Fruit fly (Drosophila melanogaster) whole organism, embryonic: ENCODE measurements around the gene plx.

ENCODE experiments used
- Adf1 ChIP-seq: fragments of 200-800 bp; sonication (Bioruptor generic); IDR thresholded peaks from 2 replicates; pipeline ENCODE4 v1.3.6; 2022; ENCODE audit warnings: missing biosample characterization, missing genetic modification characterization
- Aef1 ChIP-seq: fragments of 200-800 bp; sonication (Bioruptor generic); IDR thresholded peaks from 3 replicates; pipeline ENCODE4 v1.3.6; 2022; ENCODE audit warnings: missing biosample characterization, missing genetic modification characterization
- Atf3 ChIP-seq: fragments of 200-800 bp; sonication (Bioruptor generic); optimal IDR thresholded peaks from 3 replicates; lab custom pipeline; 2016; ENCODE audit warnings: missing biosample characterization, missing genetic modification characterization
- Awh ChIP-seq: fragments of 200-800 bp; sonication (Bioruptor generic); IDR thresholded peaks from 2 replicates; pipeline ENCODE4, ENCODE4 v1.3.6; 2022; ENCODE audit warnings: missing biosample characterization, missing genetic modification characterization
- Bdp1 ChIP-seq: fragments of 200-800 bp; sonication (Bioruptor generic); optimal IDR thresholded peaks from 3 replicates; lab custom pipeline; 2016; ENCODE audit warnings: missing biosample characterization, missing genetic modification characterization
- CG10321 ChIP-seq: fragments of 200-800 bp; sonication (Bioruptor generic); IDR thresholded peaks from 2 replicates; pipeline ENCODE4 v1.3.6; 2022; ENCODE audit warnings: missing biosample characterization, missing genetic modification characterization
- CG11456 ChIP-seq: fragments of 200-800 bp; sonication (Bioruptor generic); IDR thresholded peaks from 3 replicates; pipeline ENCODE4 v1.3.6; 2022; ENCODE audit warnings: missing biosample characterization, missing genetic modification characterization
- CG12104 ChIP-seq: fragments of 200-800 bp; sonication (Bioruptor generic); optimal IDR thresholded peaks from 3 replicates; lab custom pipeline; 2016; ENCODE audit warnings: missing biosample characterization, missing genetic modification characterization
- CG1602 ChIP-seq: fragments of 200-800 bp; sonication (Bioruptor generic); optimal IDR thresholded peaks from 3 replicates; lab custom pipeline; 2016; ENCODE audit warnings: missing biosample characterization, missing genetic modification characterization
- CG17802 ChIP-seq: fragments of 200-800 bp; sonication (Bioruptor generic); optimal IDR thresholded peaks from 2 replicates; lab custom pipeline; 2018; ENCODE audit warnings: missing biosample characterization, mild to moderate bottlenecking, missing genetic modification characterization, moderate library complexity
- CG2120 ChIP-seq: fragments of 200-800 bp; sonication (Bioruptor generic); optimal IDR thresholded peaks from 3 replicates; lab custom pipeline; 2016; ENCODE audit warnings: missing biosample characterization, missing genetic modification characterization
- CG2202 ChIP-seq: fragments of 200-800 bp; sonication (Bioruptor generic); optimal IDR thresholded peaks from 2 replicates; lab custom pipeline; 2018; ENCODE audit warnings: missing biosample characterization, mild to moderate bottlenecking, missing genetic modification characterization
- CG6854 ChIP-seq: fragments of 200-800 bp; sonication (Bioruptor generic); optimal IDR thresholded peaks from 3 replicates; lab custom pipeline; 2017; ENCODE audit warnings: missing biosample characterization, mild to moderate bottlenecking, missing genetic modification characterization
- CG7556 ChIP-seq: fragments of 200-800 bp; sonication (Bioruptor generic); optimal IDR thresholded peaks from 2 replicates; lab custom pipeline; 2017; ENCODE audit warnings: missing biosample characterization, mild to moderate bottlenecking, missing genetic modification characterization
- CG9797 ChIP-seq: fragments of 200-800 bp; sonication (Bioruptor generic); optimal IDR thresholded peaks from 3 replicates; lab custom pipeline; 2018; ENCODE audit warnings: missing biosample characterization, mild to moderate bottlenecking, missing genetic modification characterization
- Camta ChIP-seq: fragments of 200-800 bp; sonication (Bioruptor generic); optimal IDR thresholded peaks from 2 replicates; lab custom pipeline; 2016; ENCODE audit warnings: missing biosample characterization, missing genetic modification characterization
- CrebB ChIP-seq: fragments of 200-800 bp; sonication (Bioruptor generic); optimal IDR thresholded peaks from 3 replicates; lab custom pipeline; 2018; ENCODE audit warnings: missing biosample characterization, mild to moderate bottlenecking, missing genetic modification characterization
- Ets97D ChIP-seq: fragments of 200-800 bp; sonication (Bioruptor generic); optimal IDR thresholded peaks from 3 replicates; lab custom pipeline; 2016; ENCODE audit warnings: missing biosample characterization, missing genetic modification characterization
- Fer1 ChIP-seq: fragments of 200-800 bp; sonication (Bioruptor generic); optimal IDR thresholded peaks from 2 replicates; lab custom pipeline; 2017; ENCODE audit warnings: missing biosample characterization, mild to moderate bottlenecking, missing genetic modification characterization
- HHEX ChIP-seq: fragments of 200-800 bp; sonication (Bioruptor generic); optimal IDR thresholded peaks from 3 replicates; lab custom pipeline; 2017; ENCODE audit warnings: missing biosample characterization, mild to moderate bottlenecking, missing genetic modification characterization, missing genetic modification reagents
- Hey ChIP-seq: fragments of 200-800 bp; sonication (Bioruptor generic); optimal IDR thresholded peaks from 3 replicates; lab custom pipeline; 2018; ENCODE audit warnings: missing biosample characterization, mild to moderate bottlenecking, missing genetic modification characterization
- HmgD ChIP-seq: fragments of 200-800 bp; sonication (Bioruptor generic); optimal IDR thresholded peaks from 3 replicates; lab custom pipeline; 2016; ENCODE audit warnings: missing biosample characterization, missing genetic modification characterization
- Hr51 ChIP-seq, 2 experiments: fragments of 200-800 bp; sonication (Bioruptor generic); optimal IDR thresholded peaks; 2 replicates in 1 of 2; 3 replicates in 1 of 2; lab custom pipeline; 2016 to 2018; ENCODE audit warnings: missing biosample characterization in 2 of 2, missing genetic modification characterization in 2 of 2, mild to moderate bottlenecking in 1 of 2, moderate library complexity in 1 of 2
- Hr78 ChIP-seq, 2 experiments: fragments of 200-800 bp in 1 of 2; fragments of >200 bp in 1 of 2; sonication (Bioruptor generic) in 1 of 2; optimal IDR thresholded peaks; 2 replicates each; lab custom pipeline; 2017 to 2019; ENCODE audit warnings: missing biosample characterization in 2 of 2, missing genetic modification characterization in 2 of 2, mild to moderate bottlenecking in 1 of 2, moderate library complexity in 1 of 2
- Max ChIP-seq: fragments of 200-800 bp; sonication (Bioruptor generic); optimal IDR thresholded peaks from 2 replicates; lab custom pipeline; 2016; ENCODE audit warnings: missing biosample characterization, mild to moderate bottlenecking, missing genetic modification characterization
- NC2α ChIP-seq: fragments of 200-800 bp; sonication (Bioruptor generic); optimal IDR thresholded peaks from 2 replicates; lab custom pipeline; 2016; ENCODE audit warnings: missing biosample characterization, missing genetic modification characterization
- NC2β ChIP-seq: fragments of 200-800 bp; sonication (Bioruptor generic); optimal IDR thresholded peaks from 2 replicates; lab custom pipeline; 2016; ENCODE audit warnings: missing biosample characterization, missing genetic modification characterization
- Nf-YA ChIP-seq: fragments of 200-800 bp; sonication (Bioruptor generic); IDR thresholded peaks from 2 replicates; pipeline ENCODE4 v1.3.6; 2022; ENCODE audit warnings: missing biosample characterization, missing genetic modification characterization
- Sox100B ChIP-seq: fragments of 200-800 bp; sonication (Bioruptor generic); optimal IDR thresholded peaks from 3 replicates; lab custom pipeline; 2018; ENCODE audit warnings: missing biosample characterization, mild to moderate bottlenecking, missing genetic modification characterization
- Ssrp ChIP-seq: fragments of 200-800 bp; sonication (Bioruptor generic); optimal IDR thresholded peaks from 2 replicates; lab custom pipeline; 2018; ENCODE audit warnings: missing biosample characterization, mild to moderate bottlenecking, missing genetic modification characterization, moderate library complexity
- TFAM ChIP-seq: fragments of 200-800 bp; sonication (Bioruptor generic); optimal IDR thresholded peaks from 2 replicates; lab custom pipeline; 2017; ENCODE audit warnings: missing biosample characterization, missing genetic modification characterization, inconsistent platforms
- bbx ChIP-seq: fragments of 200-800 bp; sonication (Bioruptor generic); IDR thresholded peaks from 2 replicates; pipeline ENCODE4 v1.3.6; 2022; ENCODE audit warnings: missing biosample characterization, missing genetic modification characterization; ENCODE audit not compliant: partially characterized antibody
- crol ChIP-seq: fragments of 200-800 bp; sonication (Bioruptor generic); IDR thresholded peaks from 2 replicates; pipeline ENCODE4 v1.3.6; 2022; ENCODE audit warnings: missing biosample characterization, missing genetic modification characterization
- crp ChIP-seq, 2 experiments: fragments of 200-800 bp; sonication (Bioruptor generic); optimal IDR thresholded peaks; 2 replicates in 1 of 2; 3 replicates in 1 of 2; lab custom pipeline; 2017; ENCODE audit warnings: missing biosample characterization in 2 of 2, missing genetic modification characterization in 2 of 2, mild to moderate bottlenecking in 1 of 2, moderate library complexity in 1 of 2
- gsb ChIP-seq: fragments of 200-800 bp; sonication (Bioruptor generic); IDR thresholded peaks from 2 replicates; pipeline ENCODE4 v1.3.6; 2022; ENCODE audit warnings: missing biosample characterization, missing genetic modification characterization
- hbn ChIP-seq: fragments of 200-800 bp; sonication (Bioruptor generic); IDR thresholded peaks from 2 replicates; pipeline ENCODE4 v1.3.6; 2022; ENCODE audit warnings: missing biosample characterization, missing genetic modification characterization; ENCODE audit not compliant: partially characterized antibody
- her ChIP-seq: fragments of 200-800 bp; sonication (Bioruptor generic); optimal IDR thresholded peaks from 2 replicates; lab custom pipeline; 2016; ENCODE audit warnings: missing biosample characterization, missing genetic modification characterization
- jigr1 ChIP-seq: fragments of 200-800 bp; sonication (Bioruptor generic); IDR thresholded peaks from 3 replicates; pipeline ENCODE4 v1.3.6; 2022; ENCODE audit warnings: missing biosample characterization, missing genetic modification characterization
- lbe ChIP-seq: fragments of 200-800 bp; sonication (Bioruptor generic); optimal IDR thresholded peaks from 2 replicates; lab custom pipeline; 2016; ENCODE audit warnings: missing biosample characterization, mild to moderate bottlenecking, missing genetic modification characterization
- lilli ChIP-seq: fragments of 200-800 bp; sonication (Bioruptor generic); optimal IDR thresholded peaks from 3 replicates; lab custom pipeline; 2016; ENCODE audit warnings: missing biosample characterization, missing genetic modification characterization
- mirr ChIP-seq: fragments of 200-800 bp; sonication (Bioruptor generic); optimal IDR thresholded peaks from 3 replicates; lab custom pipeline; 2018; ENCODE audit warnings: missing biosample characterization, mild to moderate bottlenecking, missing genetic modification characterization
- pros ChIP-seq: fragments of 200-800 bp; sonication (Bioruptor generic); optimal IDR thresholded peaks from 3 replicates; lab custom pipeline; 2019; ENCODE audit warnings: missing biosample characterization, mild to moderate bottlenecking, missing genetic modification characterization, moderate library complexity
- repo ChIP-seq: fragments of 200-800 bp; sonication (Bioruptor generic); optimal IDR thresholded peaks from 2 replicates; lab custom pipeline; 2016; ENCODE audit warnings: missing biosample characterization, missing genetic modification characterization
- salm ChIP-seq: fragments of 200-800 bp; sonication (Bioruptor generic); optimal IDR thresholded peaks from 2 replicates; lab custom pipeline; 2018; ENCODE audit warnings: missing biosample characterization, mild to moderate bottlenecking, missing genetic modification characterization
- ssp ChIP-seq: fragments of 200-800 bp; sonication (Bioruptor generic); IDR thresholded peaks from 2 replicates; pipeline ENCODE4 v1.3.6; 2022; ENCODE audit warnings: missing biosample characterization, missing genetic modification characterization
- ttk ChIP-seq: fragments of 200-800 bp; sonication (Bioruptor generic); IDR thresholded peaks from 2 replicates; pipeline ENCODE4 v2.1.2; 2022; ENCODE audit warnings: missing biosample characterization, missing genetic modification characterization
- twi ChIP-seq: fragments of 200-800 bp; optimal IDR thresholded peaks from 2 replicates; lab custom pipeline; 2019; ENCODE audit warnings: missing biosample characterization, mild to moderate bottlenecking, missing genetic modification characterization, moderate library complexity
- vvl ChIP-seq: fragments of 200-800 bp; sonication (Bioruptor generic); IDR thresholded peaks from 2 replicates; pipeline ENCODE4 v1.3.6; 2022; ENCODE audit warnings: missing biosample characterization, missing genetic modification characterization
- wor ChIP-seq: fragments of 200-800 bp; sonication (Bioruptor generic); IDR thresholded peaks from 2 replicates; pipeline ENCODE4 v1.3.6; 2022; ENCODE audit warnings: missing biosample characterization, missing genetic modification characterization
- zfh2 ChIP-seq: fragments of 200-800 bp; sonication (Bioruptor generic); optimal IDR thresholded peaks from 2 replicates; lab custom pipeline; 2016; ENCODE audit warnings: missing biosample characterization, missing genetic modification characterization

The plx gene

dm6 chr3R:5658984-5659802 is 26.5 kb upstream of the plx start (continued):
- TF ChIP-seq mirr (no peak), ttk (GFP tag; lab: Robert Waterston, UW) (0 out of 2 replicates have a peak, but pooled peaks have one; percentile 10), lbe (GFP tag; lab: Kevin White, UChicago) (no peak), Adf1 (GFP tag; lab: Robert Waterston, UW) (peak; percentile 40; the same call in 1 of the 2 replicates), CG12104 (GFP tag; lab: Kevin White, UChicago) (no peak), CG11456 (no peak), CrebB (no peak), bbx (GFP tag; lab: Robert Waterston, UW) (peak; percentile 40), Awh (GFP tag; lab: Robert Waterston, UW) (no peak), crol (GFP tag; lab: Robert Waterston, UW) (0 out of 2 replicates have a peak, but pooled peaks have one; percentile 21), jigr1 (GFP tag; lab: Robert Waterston, UW) (no peak), Fer1 (GFP tag; lab: Kevin White, UChicago) (peak; percentile 6), Aef1 (GFP tag; lab: Robert Waterston, UW) (0 out of 3 replicates have a peak, but pooled peaks have one; percentile 11), Hey (tag; lab: Kevin White, UChicago) (no peak), Camta (GFP tag; lab: Kevin White, UChicago) (no peak), Ssrp (tag; lab: Kevin White, UChicago) (no peak), HmgD (GFP tag; lab: Kevin White, UChicago) (no peak), vvl (GFP tag; lab: Robert Waterston, UW) (peak; percentile 31; the same call in 1 of the 2 replicates), NC2α (GFP tag; lab: Kevin White, UChicago) (no peak), crp (GFP tag; optimal IDR thresholded peaks at IDR 0.05; lab: Kevin White, UChicago) (peak in 1 of 2 experiments; percentile 20), HHEX (GFP tag; lab: Kevin White, UChicago) (no peak), Nf-YA (GFP tag; lab: Robert Waterston, UW) (no peak), Atf3 (GFP tag; lab: Kevin White, UChicago) (no peak), Hr51 (GFP tag; optimal IDR thresholded peaks at IDR 0.05; lab: Kevin White, UChicago) (no peak), CG2202 (no peak), wor (GFP tag; lab: Robert Waterston, UW) (no peak), hbn (GFP tag; lab: Robert Waterston, UW) (no peak), zfh2 (GFP tag; lab: Kevin White, UChicago) (no peak), ssp (GFP tag; lab: Robert Waterston, UW) (no peak), CG1602 (GFP tag; lab: Kevin White, UChicago) (no peak), Max (GFP tag; lab: Kevin White, UChicago) (no peak), CG2120 (no peak), TFAM (GFP tag; lab: Kevin White, UChicago) (no peak), lilli (peak; percentile 0), CG6854 (GFP tag; lab: Kevin White, UChicago) (no peak), CG17802 (no peak), CG10321 (no peak), CG9797 (no peak), repo (GFP tag; lab: Kevin White, UChicago) (no peak), CG7556 (no peak), Hr78 (GFP tag; optimal IDR thresholded peaks at IDR 0.05; lab: Kevin White, UChicago) (no peak), her (GFP tag; lab: Kevin White, UChicago) (no peak), gsb (no peak), Ets97D (GFP tag; lab: Kevin White, UChicago) (no peak), salm (tag; lab: Kevin White, UChicago) (no peak), twi (no peak), Sox100B (GFP tag; lab: Kevin White, UChicago) (no peak), Bdp1 (no peak), pros (GFP tag; lab: Kevin White, UChicago) (no peak), NC2β (GFP tag; lab: Kevin White, UChicago) (no peak)
